Fruit fly (Drosophila melanogaster): ENCODE measurements around the gene Kmn2.

- TF ChIP-seq CG8478 (optimal IDR thresholded peaks at IDR 0.05) (no peak), CTCF (optimal IDR thresholded peaks at IDR 0.05) (no peak)
Observed at dm6 chr3R:7994629-7995028, 6.5 kb downstream of the Kmn2 start.

Measured in S2 (cell line).